Fruit fly (Drosophila melanogaster) whole organism, adult: Measurements from ENCODE around the gene Pomp.

Experiments
- CG12768 ChIP-seq: fragments of 200-800 bp; sonication (Bioruptor generic); optimal IDR thresholded peaks from 2 replicates; lab custom pipeline; 2017; ENCODE audit warnings: missing biosample characterization, missing genetic modification characterization, mild to moderate bottlenecking, moderate library complexity, missing genetic modification reagents
- CG7101 ChIP-seq: fragments of 200-800 bp; sonication (Bioruptor generic); optimal IDR thresholded peaks from 2 replicates; lab custom pipeline; 2018; ENCODE audit warnings: missing biosample characterization, mild to moderate bottlenecking, missing genetic modification characterization, moderate library complexity
- Clk ChIP-seq: fragments of 200-800 bp; sonication (Bioruptor generic); optimal IDR thresholded peaks from 2 replicates; lab custom pipeline; 2017; ENCODE audit warnings: missing biosample characterization, missing genetic modification characterization
- Crg-1 ChIP-seq: fragments of 200-800 bp; sonication (Bioruptor generic); optimal IDR thresholded peaks from 2 replicates; lab custom pipeline; 2016; ENCODE audit warnings: missing biosample characterization, missing genetic modification characterization
- Hr96 ChIP-seq: fragments of 200-800 bp; sonication (Bioruptor generic); optimal IDR thresholded peaks from 2 replicates; lab custom pipeline; 2016; ENCODE audit warnings: missing biosample characterization, missing genetic modification characterization
- Mnt ChIP-seq: fragments of 200-800 bp; sonication (Bioruptor generic); optimal IDR thresholded peaks from 2 replicates; lab custom pipeline; 2016; ENCODE audit warnings: missing biosample characterization, mild to moderate bottlenecking, missing genetic modification characterization
- cic ChIP-seq: fragments of 200-800 bp; sonication (Bioruptor generic); optimal IDR thresholded peaks from 2 replicates; lab custom pipeline; 2017; ENCODE audit warnings: missing biosample characterization, mild to moderate bottlenecking, missing genetic modification characterization, moderate library complexity
- toe ChIP-seq: fragments of 200-800 bp; sonication (Bioruptor generic); optimal IDR thresholded peaks from 2 replicates; lab custom pipeline; 2016; ENCODE audit warnings: missing biosample characterization, missing genetic modification characterization

DNA sequence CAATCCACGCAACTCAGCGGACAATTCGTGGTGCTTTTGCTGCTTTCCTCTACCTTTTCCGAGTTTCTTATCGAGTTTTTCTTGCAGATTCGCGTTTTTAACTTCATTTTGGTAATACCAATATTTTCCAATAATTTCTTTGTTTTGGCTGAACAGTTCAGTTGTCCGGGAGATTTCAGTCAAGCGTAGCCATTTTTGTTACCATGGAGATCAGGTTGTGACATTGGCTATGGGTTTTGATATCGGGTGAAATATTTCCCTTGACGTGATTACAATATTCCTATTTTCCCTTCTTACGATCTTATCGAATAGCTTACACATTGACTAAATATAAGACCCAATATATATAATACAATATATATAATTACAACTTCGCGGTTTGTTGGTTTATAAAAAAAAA, 48.0 kb downstream of the Pomp start, which contains the start of gene Oseg5:
- TF ChIP-seq toe (GFP tag; lab: Kevin White, UChicago): no peak
- TF ChIP-seq Hr96 (GFP tag; lab: Kevin White, UChicago): no peak
- TF ChIP-seq cic (GFP tag; lab: Kevin White, UChicago): no peak
- TF ChIP-seq Crg-1 (GFP tag; lab: Kevin White, UChicago): no peak
- no peak for TF ChIP-seq CG12768 (GFP tag; lab: Kevin White, UChicago)
- no peak for TF ChIP-seq Clk (GFP tag; lab: Kevin White, UChicago)
- no peak for TF ChIP-seq CG7101
- no peak for TF ChIP-seq Mnt (GFP tag; lab: Kevin White, UChicago)
